Worm (Caenorhabditis elegans) whole organism, L4 larva: ENCODE results near the gene crn-5.
A peak's percentile ranks its signal among the peaks of the same experiment; 100 is the strongest.

Source experiments
- mdt-29 ChIP-seq: fragments of 200-800 bp; sonication (Bioruptor generic); IDR thresholded peaks from 2 replicates; pipeline ENCODE4 v1.3.6; 2022; ENCODE audit warnings: missing genetic modification reagents, missing genetic modification characterization, missing compliant biosample characterization
- mep-1 ChIP-seq: fragments of 150-350 bp; sonication (generic microtip); optimal IDR thresholded peaks from 3 replicates; lab custom pipeline; 2014; ENCODE audit warnings: missing biosample characterization, missing genetic modification characterization
- mes-2 ChIP-seq: sonication (generic microtip); optimal IDR thresholded peaks from 2 replicates; lab custom pipeline; 2016; ENCODE audit warnings: missing genotype, mild to moderate bottlenecking, missing genetic modification characterization, missing compliant biosample characterization; ENCODE audit not compliant: poor library complexity, severe bottlenecking
- unc-62 ChIP-seq, 3 experiments: fragments of 150-350 bp in 1 of 3; sonication (generic microtip); optimal IDR thresholded peaks in 2 of 3; peaks in 1 of 3; 1 replicate in 1 of 3; 2 replicates in 2 of 3; lab custom pipeline; 2014 to 2017; ENCODE audit warnings: missing biosample characterization in 3 of 3, missing genetic modification characterization in 3 of 3, missing genetic modification reagents in 3 of 3, missing genotype in 1 of 3
- ztf-11 ChIP-seq: fragments of 150-350 bp; optimal IDR thresholded peaks from 2 replicates; lab custom pipeline; 2014; ENCODE audit warnings: missing biosample characterization, missing genetic modification characterization

DNA sequence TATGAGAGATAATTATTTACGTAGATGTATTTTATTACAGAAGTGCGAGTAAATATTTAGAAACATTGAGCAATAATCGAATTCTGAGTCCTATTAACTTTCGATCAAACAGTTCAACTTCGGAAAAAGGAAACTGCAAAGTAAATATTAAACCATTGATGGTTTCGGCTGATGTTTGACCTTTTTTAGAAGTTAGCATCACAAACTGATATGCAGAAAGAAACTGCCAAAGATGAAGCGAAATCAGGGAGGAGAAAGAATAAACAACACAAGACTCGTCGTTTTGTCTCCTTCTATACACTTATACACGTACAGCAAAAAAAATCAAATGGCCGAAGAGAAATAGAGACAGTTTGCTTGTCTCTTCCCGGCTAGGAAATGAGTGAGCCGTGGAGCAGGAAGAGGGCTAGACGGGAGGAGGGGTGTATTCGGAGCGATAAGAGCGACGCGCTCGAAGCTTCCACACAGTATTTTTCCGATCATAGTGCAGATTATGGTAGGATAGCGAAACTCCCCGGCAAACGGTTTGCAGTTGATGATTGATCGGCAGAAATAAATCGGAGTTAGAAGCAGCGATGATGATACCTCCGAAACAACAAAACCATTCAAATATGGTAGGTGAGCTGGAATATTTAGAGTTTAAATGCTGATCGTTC, 35.9 kb upstream of the crn-5 start:
- TF ChIP-seq unc-62 (GFP tag; optimal IDR thresholded peaks at IDR 0.05 in 1 of 2; lab: Kevin White, UChicago) (peak in 1 of 2 experiments; percentile 91), unc-62 (tag; optimal IDR thresholded peaks at IDR 0.05; lab: Kevin White, UChicago) (no peak), mes-2 (tag; lab: Kevin White, UChicago) (peak; percentile 20), mdt-29 (GFP tag; lab: Robert Waterston, UW) (no peak), ztf-11 (no peak), mep-1 (tag; lab: Kevin White, UChicago) (peak; percentile 8)
